Fruit fly (Drosophila melanogaster) whole organism, pupa: ENCODE results near the gene CG7601.

Experiments used
- CG10348 ChIP-seq: fragments of 200-800 bp; sonication (Bioruptor generic); IDR thresholded peaks from 2 replicates; pipeline ENCODE4 v1.3.6; 2022; ENCODE audit warnings: missing biosample characterization, missing genetic modification characterization
- CG12605 ChIP-seq: fragments of 200-800 bp; sonication (Bioruptor generic); IDR thresholded peaks from 2 replicates; pipeline ENCODE4 v1.3.6; 2022; ENCODE audit warnings: missing biosample characterization, missing genetic modification characterization
- CG13204 ChIP-seq: fragments of 200-800 bp; sonication (Bioruptor generic); optimal IDR thresholded peaks from 2 replicates; lab custom pipeline; 2018; ENCODE audit warnings: missing biosample characterization, mild to moderate bottlenecking, missing genetic modification characterization, moderate library complexity
- CG14655 ChIP-seq: fragments of 200-800 bp; sonication (Bioruptor generic); optimal IDR thresholded peaks from 3 replicates; lab custom pipeline; 2017; ENCODE audit warnings: mild to moderate bottlenecking, missing biosample characterization, missing genetic modification reagents, missing genetic modification characterization
- CG15710 ChIP-seq: fragments of 200-800 bp; sonication (Bioruptor generic); optimal IDR thresholded peaks from 2 replicates; lab custom pipeline; 2018; ENCODE audit warnings: missing biosample characterization, mild to moderate bottlenecking, missing genetic modification characterization, moderate library complexity
- CG17806 ChIP-seq: fragments of 200-800 bp; sonication (Bioruptor generic); optimal IDR thresholded peaks from 2 replicates; lab custom pipeline; 2018; ENCODE audit warnings: missing biosample characterization, mild to moderate bottlenecking, missing genetic modification characterization, moderate library complexity
- CG32121 ChIP-seq: fragments of 200-800 bp; sonication (Bioruptor generic); IDR thresholded peaks from 2 replicates; pipeline ENCODE4 v1.3.6; 2022; ENCODE audit warnings: missing biosample characterization, missing genetic modification characterization
- CG34367 ChIP-seq: fragments of 200-800 bp; sonication (Bioruptor generic); optimal IDR thresholded peaks from 2 replicates; lab custom pipeline; 2018; ENCODE audit warnings: missing biosample characterization, mild to moderate bottlenecking, missing genetic modification characterization
- CG4496 ChIP-seq: fragments of 200-800 bp; sonication (Bioruptor generic); IDR thresholded peaks from 3 replicates; pipeline ENCODE4 v1.3.6; 2022; ENCODE audit warnings: missing biosample characterization, missing genetic modification characterization
- CG8159 ChIP-seq: fragments of 200-800 bp; sonication (Bioruptor generic); optimal IDR thresholded peaks from 3 replicates; lab custom pipeline; 2018; ENCODE audit warnings: missing biosample characterization, mild to moderate bottlenecking, missing genetic modification characterization, moderate library complexity
- CG8301 ChIP-seq: fragments of 200-800 bp; sonication (Bioruptor generic); optimal IDR thresholded peaks from 2 replicates; lab custom pipeline; 2018; ENCODE audit warnings: missing biosample characterization, mild to moderate bottlenecking, missing genetic modification characterization
- CG9948 ChIP-seq: fragments of 200-800 bp; sonication (Bioruptor generic); optimal IDR thresholded peaks from 2 replicates; lab custom pipeline; 2018; ENCODE audit warnings: missing biosample characterization, mild to moderate bottlenecking, missing genetic modification characterization, moderate library complexity
- D1 ChIP-seq: fragments of 200-800 bp; sonication (Bioruptor generic); optimal IDR thresholded peaks from 2 replicates; lab custom pipeline; 2018; ENCODE audit warnings: missing biosample characterization, mild to moderate bottlenecking, missing genetic modification characterization, moderate library complexity
- EcR ChIP-seq: fragments of 200-800 bp; sonication (Bioruptor generic); optimal IDR thresholded peaks from 3 replicates; lab custom pipeline; 2019; ENCODE audit warnings: missing biosample characterization, missing genetic modification characterization, mild to moderate bottlenecking, moderate library complexity, missing genetic modification reagents
- Ets98B ChIP-seq: fragments of 200-800 bp; sonication (Bioruptor generic); IDR thresholded peaks from 2 replicates; pipeline ENCODE4 v1.3.6; 2022; ENCODE audit warnings: missing biosample characterization, missing genetic modification characterization
- Pif1A ChIP-seq: fragments of 200-800 bp; sonication (Bioruptor generic); optimal IDR thresholded peaks from 3 replicates; lab custom pipeline; 2016; ENCODE audit warnings: missing biosample characterization, missing genetic modification characterization
- Pif1B ChIP-seq: fragments of 200-800 bp; sonication (Bioruptor generic); optimal IDR thresholded peaks from 3 replicates; lab custom pipeline; 2016; ENCODE audit warnings: missing biosample characterization, missing genetic modification characterization
- Snoo ChIP-seq: fragments of 200-800 bp; sonication (Bioruptor generic); optimal IDR thresholded peaks from 3 replicates; lab custom pipeline; 2017; ENCODE audit warnings: missing biosample characterization, mild to moderate bottlenecking, missing genetic modification characterization, inconsistent platforms
- fd96Ca ChIP-seq: fragments of 200-800 bp; sonication (Bioruptor generic); IDR thresholded peaks from 3 replicates; pipeline ENCODE4 v1.3.6; 2022; ENCODE audit warnings: missing biosample characterization, missing genetic modification characterization
- gl ChIP-seq: fragments of 200-800 bp; sonication (Bioruptor generic); optimal IDR thresholded peaks from 2 replicates; lab custom pipeline; 2018; ENCODE audit warnings: missing biosample characterization, mild to moderate bottlenecking, missing genetic modification characterization
- rn ChIP-seq: fragments of 200-800 bp; sonication (Bioruptor generic); IDR thresholded peaks from 2 replicates; pipeline ENCODE4 v1.3.6; 2022; ENCODE audit warnings: missing biosample characterization, missing genetic modification characterization

The CG7601 gene

DNA sequence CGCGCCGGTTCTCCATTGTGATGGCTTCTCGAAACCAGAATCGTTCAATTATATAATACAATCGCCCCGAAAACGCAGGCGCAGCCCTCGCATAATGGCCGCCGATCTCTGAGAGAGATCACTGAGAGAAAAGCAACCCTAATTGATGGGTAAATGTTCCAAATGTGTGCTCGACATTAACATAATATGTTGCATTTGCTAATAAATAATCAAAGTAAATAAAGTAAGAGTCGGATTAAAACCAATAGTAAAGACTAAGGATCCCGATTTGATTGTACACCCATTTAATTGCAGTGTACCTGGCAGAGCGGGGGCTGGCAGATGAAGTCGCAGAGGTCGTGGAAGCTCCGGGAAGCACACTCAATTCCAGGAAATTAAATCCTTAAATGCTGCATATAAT lies 32.0 kb downstream of the CG7601 start:
- no peak for TF ChIP-seq Pif1B (GFP tag; lab: Kevin White, UChicago)
- TF ChIP-seq CG14655 (GFP tag; lab: Kevin White, UChicago) = no peak
- TF ChIP-seq CG4496 (GFP tag; lab: Robert Waterston, UW) = no peak
- no peak for TF ChIP-seq D1 (tag; lab: Kevin White, UChicago)
- TF ChIP-seq CG17806 = no peak
- no peak for TF ChIP-seq Snoo (tag; lab: Kevin White, UChicago)
- TF ChIP-seq CG8301 (tag; lab: Kevin White, UChicago) = no peak
- TF ChIP-seq CG13204 = no peak
- TF ChIP-seq fd96Ca (GFP tag; lab: Robert Waterston, UW) = no peak
- TF ChIP-seq CG32121 = no peak
- TF ChIP-seq CG9948 (tag; lab: Kevin White, UChicago) = no peak
- TF ChIP-seq CG15710 (tag; lab: Kevin White, UChicago) = no peak
- TF ChIP-seq Pif1A (GFP tag; lab: Kevin White, UChicago) = no peak
- no peak for TF ChIP-seq gl (tag; lab: Kevin White, UChicago)
- TF ChIP-seq CG12605 = no peak
- TF ChIP-seq CG10348 = no peak

DNA sequence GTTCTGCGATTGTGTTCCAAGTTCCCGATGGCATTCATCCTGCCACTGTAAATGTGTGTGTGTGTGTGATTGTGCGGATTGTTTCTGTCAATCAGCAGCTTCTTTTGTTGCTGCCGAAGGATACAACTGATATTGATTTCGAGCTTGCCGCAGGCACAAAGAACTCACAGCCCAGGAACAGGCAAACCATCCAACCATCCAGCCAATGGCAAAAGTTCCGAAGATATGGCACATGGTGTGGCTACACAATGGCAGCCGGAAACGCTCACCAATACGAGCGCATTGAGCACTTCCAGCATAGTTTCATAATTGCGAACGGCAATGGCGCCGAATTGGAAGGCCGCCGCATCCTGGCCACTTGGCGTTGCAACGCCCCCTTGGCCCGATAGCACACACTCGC lies 34.8 kb downstream of the CG7601 start:
- no peak for TF ChIP-seq CG34367 (tag; lab: Kevin White, UChicago)
- no peak for TF ChIP-seq CG15710 (tag; lab: Kevin White, UChicago)
- no peak for TF ChIP-seq gl (tag; lab: Kevin White, UChicago)
- TF ChIP-seq CG14655 (GFP tag; lab: Kevin White, UChicago) = no peak
- no peak for TF ChIP-seq D1 (tag; lab: Kevin White, UChicago)
- no peak for TF ChIP-seq EcR
- no peak for TF ChIP-seq CG32121
- no peak for TF ChIP-seq Pif1A (GFP tag; lab: Kevin White, UChicago)
- TF ChIP-seq CG8301 (tag; lab: Kevin White, UChicago) = no peak
- TF ChIP-seq CG12605 = no peak
- TF ChIP-seq CG13204 = no peak
- no peak for TF ChIP-seq CG4496 (GFP tag; lab: Robert Waterston, UW)
- no peak for TF ChIP-seq Pif1B (GFP tag; lab: Kevin White, UChicago)
- TF ChIP-seq CG10348 = no peak
- no peak for TF ChIP-seq CG8159 (tag; lab: Kevin White, UChicago)

DNA sequence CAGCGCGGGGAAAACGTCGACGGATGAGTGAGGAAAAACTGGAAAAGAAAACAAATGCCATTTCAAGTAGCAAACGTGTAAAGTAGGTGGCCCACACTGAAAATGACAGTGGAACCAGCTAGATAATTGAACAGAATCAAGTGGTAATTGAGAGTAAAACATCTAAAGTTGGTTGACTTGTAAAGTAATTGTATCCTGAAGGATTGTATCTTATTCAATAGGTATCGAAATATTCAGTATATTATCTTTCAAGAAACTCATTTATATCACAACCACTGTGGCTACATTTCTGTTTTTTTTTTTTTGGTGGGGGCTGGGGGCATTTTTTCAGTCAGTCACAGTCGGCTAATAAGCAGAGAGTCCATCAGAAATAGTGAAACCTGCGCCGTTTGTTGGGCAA lies 37.3 kb downstream of the CG7601 start:
- TF ChIP-seq CG4496 (GFP tag; lab: Robert Waterston, UW) (peak; percentile 39; the same call in 1 of the 3 replicates), CG14655 (GFP tag; lab: Kevin White, UChicago) (no peak), EcR (no peak), CG34367 (tag; lab: Kevin White, UChicago) (no peak), CG13204 (no peak), fd96Ca (GFP tag; lab: Robert Waterston, UW) (no peak), CG10348 (no peak), Ets98B (GFP tag; lab: Robert Waterston, UW) (peak; percentile 58; the same call in 1 of the 2 replicates), rn (GFP tag; lab: Robert Waterston, UW) (no peak), Pif1A (GFP tag; lab: Kevin White, UChicago) (no peak), CG15710 (tag; lab: Kevin White, UChicago) (no peak), CG32121 (no peak)

DNA sequence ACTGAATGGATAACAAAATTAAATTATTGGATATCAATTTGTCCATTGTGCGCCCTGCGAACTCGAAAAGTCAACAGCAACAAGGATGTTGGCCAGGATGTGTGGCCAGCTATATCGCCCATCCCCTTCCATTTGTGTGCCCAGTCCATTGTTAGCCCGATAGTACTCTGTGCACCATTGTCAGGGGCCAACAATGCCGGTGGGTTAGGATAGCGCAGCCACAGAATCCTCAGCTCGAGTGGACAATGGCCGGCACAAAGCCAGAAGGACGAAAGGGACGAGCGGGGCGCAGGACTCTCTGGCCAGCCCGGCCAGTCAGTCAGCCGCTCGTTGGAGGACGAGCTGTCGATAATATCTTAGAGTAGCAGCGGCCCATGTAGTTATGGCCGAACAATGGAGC lies 38.7 kb downstream of the CG7601 start:
- TF ChIP-seq CG17806 = no peak
- TF ChIP-seq CG8301 (tag; lab: Kevin White, UChicago) = no peak
- no peak for TF ChIP-seq CG9948 (tag; lab: Kevin White, UChicago)
- no peak for TF ChIP-seq CG13204
- no peak for TF ChIP-seq D1 (tag; lab: Kevin White, UChicago)
- TF ChIP-seq rn (GFP tag; lab: Robert Waterston, UW) = no peak
- no peak for TF ChIP-seq EcR
- TF ChIP-seq fd96Ca (GFP tag; lab: Robert Waterston, UW) = no peak
- TF ChIP-seq Pif1B (GFP tag; lab: Kevin White, UChicago) = no peak
- no peak for TF ChIP-seq CG10348
- no peak for TF ChIP-seq CG4496 (GFP tag; lab: Robert Waterston, UW)
- no peak for TF ChIP-seq CG32121
- no peak for TF ChIP-seq CG34367 (tag; lab: Kevin White, UChicago)
- no peak for TF ChIP-seq Ets98B (GFP tag; lab: Robert Waterston, UW)
- TF ChIP-seq CG8159 (tag; lab: Kevin White, UChicago) = no peak
- TF ChIP-seq CG15710 (tag; lab: Kevin White, UChicago) = no peak
- no peak for TF ChIP-seq Pif1A (GFP tag; lab: Kevin White, UChicago)
- no peak for TF ChIP-seq CG12605

DNA sequence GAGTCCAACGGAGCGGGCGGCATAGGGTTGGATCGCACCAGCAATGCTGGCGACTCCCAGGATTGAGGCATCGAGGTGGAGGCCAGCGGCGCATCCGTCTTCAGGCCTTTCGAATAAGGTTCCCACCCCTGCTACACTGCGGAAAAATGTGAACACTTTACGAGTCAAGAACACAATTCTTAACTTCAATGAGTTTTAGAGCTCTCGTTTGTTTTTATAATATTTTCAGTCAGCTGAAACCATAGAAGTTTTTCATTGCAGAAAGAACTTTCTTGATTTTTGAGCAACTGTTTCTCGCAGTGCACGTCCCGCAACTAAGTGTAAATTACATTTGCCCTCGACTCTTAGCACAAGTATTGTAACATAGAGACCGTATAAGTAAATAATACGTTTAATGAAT lies 40.2 kb downstream of the CG7601 start:
- TF ChIP-seq CG9948 (tag; lab: Kevin White, UChicago) (no peak), CG34367 (tag; lab: Kevin White, UChicago) (no peak), fd96Ca (GFP tag; lab: Robert Waterston, UW) (no peak), Pif1A (GFP tag; lab: Kevin White, UChicago) (no peak), gl (tag; lab: Kevin White, UChicago) (no peak), CG4496 (GFP tag; lab: Robert Waterston, UW) (no peak), EcR (no peak), CG17806 (no peak), Ets98B (GFP tag; lab: Robert Waterston, UW) (no peak), CG32121 (no peak), CG8301 (tag; lab: Kevin White, UChicago) (no peak), CG14655 (GFP tag; lab: Kevin White, UChicago) (no peak), CG15710 (tag; lab: Kevin White, UChicago) (no peak), Pif1B (GFP tag; lab: Kevin White, UChicago) (no peak), Snoo (tag; lab: Kevin White, UChicago) (no peak), CG13204 (no peak), CG10348 (no peak), CG12605 (no peak), rn (GFP tag; lab: Robert Waterston, UW) (no peak), D1 (tag; lab: Kevin White, UChicago) (no peak)
- TF ChIP-seq, all 21 proteins: peak for 0

DNA sequence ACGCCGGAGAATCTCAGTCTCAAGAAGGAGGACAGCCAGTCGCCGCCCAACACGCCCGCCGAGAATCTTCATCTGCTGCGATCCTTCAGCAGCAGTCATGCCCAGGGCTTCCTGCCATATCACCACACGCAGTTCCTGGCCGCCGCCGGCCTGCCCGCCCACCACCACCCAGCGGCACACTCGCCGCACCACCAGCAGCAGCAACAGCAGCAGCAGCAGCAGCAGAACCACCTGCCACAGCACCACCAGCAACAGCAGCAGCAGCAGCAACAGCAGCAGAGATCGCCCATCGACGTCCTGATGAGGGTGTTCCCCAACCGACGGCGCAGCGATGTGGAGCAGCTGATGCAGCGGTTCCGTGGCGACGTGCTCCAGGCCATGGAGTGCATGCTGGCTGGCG lies 40.8 kb downstream of the CG7601 start:
- no peak for TF ChIP-seq CG32121
- no peak for TF ChIP-seq CG9948 (tag; lab: Kevin White, UChicago)
- no peak for TF ChIP-seq CG15710 (tag; lab: Kevin White, UChicago)
- no peak for TF ChIP-seq D1 (tag; lab: Kevin White, UChicago)
- no peak for TF ChIP-seq Pif1A (GFP tag; lab: Kevin White, UChicago)
- TF ChIP-seq CG4496 (GFP tag; lab: Robert Waterston, UW) = no peak
- no peak for TF ChIP-seq CG34367 (tag; lab: Kevin White, UChicago)
- TF ChIP-seq, all 21 proteins: peak for 0
